Worm (Caenorhabditis elegans): Measurements from ENCODE around the gene D2096.10.

DNA sequence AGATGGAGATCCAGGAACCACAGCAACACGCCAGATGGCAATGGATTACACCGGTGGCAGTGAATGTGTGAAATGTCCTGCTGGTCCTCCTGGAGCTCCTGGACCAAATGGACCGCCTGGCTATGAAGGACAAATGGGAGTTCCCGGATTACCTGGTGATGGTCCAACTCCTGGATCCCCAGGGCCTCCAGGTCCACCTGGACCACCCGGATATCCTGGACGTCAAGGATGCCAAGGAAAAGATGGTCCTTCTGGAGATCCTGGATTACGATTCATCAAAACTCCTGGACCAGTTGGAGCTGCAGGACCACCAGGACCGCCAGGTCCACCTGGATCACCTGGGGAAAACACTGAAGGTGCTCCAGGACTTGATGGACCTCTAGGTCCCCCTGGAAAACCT lies 31.7 kb downstream of the D2096.10 start:
- TF ChIP-seq F49E8.2 (tag; optimal IDR thresholded peaks at IDR 0.05; ENCODE audit: insufficient read depth) = no peak
- no peak for TF ChIP-seq mes-4 (tag; optimal IDR thresholded peaks at IDR 0.05)
- TF ChIP-seq snpc-4 (GFP tag; optimal IDR thresholded peaks at IDR 0.05) = no peak
- TF ChIP-seq snpc-4 (tag; optimal IDR thresholded peaks at IDR 0.05) = no peak
- no peak for TF ChIP-seq atf-7 (tag; optimal IDR thresholded peaks at IDR 0.05)
- TF ChIP-seq Y56A3A.18 (GFP tag; IDR thresholded peaks at IDR 0.05) = no peak
- TF ChIP-seq Y67H2A.10 (GFP tag; conservative IDR thresholded peaks at IDR 0.05) = no peak
- no peak for TF ChIP-seq hmg-1.2 (GFP tag; IDR thresholded peaks at IDR 0.05)
- TF ChIP-seq unc-62 (GFP tag; optimal IDR thresholded peaks at IDR 0.05) = no peak
- TF ChIP-seq mcd-1 (GFP tag; IDR thresholded peaks at IDR 0.05) = no peak
- TF ChIP-seq dpl-1 (GFP tag; optimal IDR thresholded peaks at IDR 0.05) = no peak

Data from whole organism, young adult.